Fruit fly (Drosophila melanogaster) whole organism, embryonic: ENCODE data around the gene Nepl13.

ENCODE experiments used
- Ada2b ChIP-seq: fragments of 200-800 bp; sonication (Bioruptor generic); IDR thresholded peaks from 2 replicates; pipeline ENCODE4 v1.3.6; 2022; ENCODE audit warnings: missing biosample characterization, missing genetic modification characterization
- Adf1 ChIP-seq: fragments of 200-800 bp; sonication (Bioruptor generic); IDR thresholded peaks from 2 replicates; pipeline ENCODE4 v1.3.6; 2022; ENCODE audit warnings: missing biosample characterization, missing genetic modification characterization
- Atf6 ChIP-seq: fragments of 200-800 bp; sonication (Bioruptor generic); IDR thresholded peaks from 2 replicates; pipeline ENCODE4 v1.3.6; 2022; ENCODE audit warnings: missing biosample characterization, missing genetic modification characterization
- Awh ChIP-seq: fragments of 200-800 bp; sonication (Bioruptor generic); IDR thresholded peaks from 2 replicates; pipeline ENCODE4, ENCODE4 v1.3.6; 2022; ENCODE audit warnings: missing biosample characterization, missing genetic modification characterization
- CG10979 ChIP-seq: fragments of 200-800 bp; sonication (Bioruptor generic); optimal IDR thresholded peaks from 2 replicates; lab custom pipeline; 2018; ENCODE audit warnings: missing biosample characterization, mild to moderate bottlenecking, missing genetic modification characterization, moderate library complexity
- CG15514 ChIP-seq: fragments of 200-800 bp; sonication (Bioruptor generic); optimal IDR thresholded peaks from 3 replicates; lab custom pipeline; 2017; ENCODE audit warnings: missing biosample characterization, missing genetic modification characterization, mild to moderate bottlenecking, moderate library complexity, missing genetic modification reagents
- CG1832 ChIP-seq: fragments of 200-800 bp; sonication (Bioruptor generic); optimal IDR thresholded peaks from 2 replicates; lab custom pipeline; 2017; ENCODE audit warnings: missing biosample characterization, mild to moderate bottlenecking, missing genetic modification characterization, inconsistent platforms
- CG18476 ChIP-seq: fragments of 200-800 bp; sonication (Bioruptor generic); optimal IDR thresholded peaks from 2 replicates; lab custom pipeline; 2016; ENCODE audit warnings: missing biosample characterization, mild to moderate bottlenecking, missing genetic modification characterization
- CG2199 ChIP-seq: fragments of 200-800 bp; sonication (Bioruptor generic); IDR thresholded peaks from 3 replicates; pipeline ENCODE4 v1.3.6; 2022; ENCODE audit warnings: missing biosample characterization, missing genetic modification characterization
- CG33557 ChIP-seq: fragments of 200-800 bp; sonication (Bioruptor generic); optimal IDR thresholded peaks from 2 replicates; lab custom pipeline; 2019; ENCODE audit warnings: missing biosample characterization, mild to moderate bottlenecking, missing genetic modification characterization, moderate library complexity
- CG3847 ChIP-seq: fragments of 200-800 bp; sonication (Bioruptor generic); IDR thresholded peaks from 2 replicates; pipeline ENCODE4 v1.3.6; 2022; ENCODE audit warnings: missing biosample characterization, missing genetic modification characterization
- CG4282 ChIP-seq: fragments of 200-800 bp; sonication (Bioruptor generic); optimal IDR thresholded peaks from 2 replicates; lab custom pipeline; 2016; ENCODE audit warnings: missing biosample characterization, missing genetic modification characterization
- CG4328 ChIP-seq: fragments of 200-800 bp; sonication (Bioruptor generic); optimal IDR thresholded peaks from 3 replicates; lab custom pipeline; 2017; ENCODE audit warnings: missing biosample characterization, missing genetic modification reagents, missing genetic modification characterization
- CG4360 ChIP-seq: fragments of 200-800 bp; sonication (Bioruptor generic); IDR thresholded peaks from 2 replicates; pipeline ENCODE4 v1.3.6; 2022; ENCODE audit warnings: missing biosample characterization, missing genetic modification characterization
- CG6683 ChIP-seq: fragments of 200-800 bp; sonication (Bioruptor generic); optimal IDR thresholded peaks from 2 replicates; lab custom pipeline; 2017; ENCODE audit warnings: missing biosample characterization, mild to moderate bottlenecking, missing genetic modification characterization, missing genetic modification reagents
- Deaf1 ChIP-seq: fragments of 200-800 bp; optimal IDR thresholded peaks from 3 replicates; lab custom pipeline; 2019; ENCODE audit warnings: missing biosample characterization, mild to moderate bottlenecking, missing genetic modification characterization, moderate library complexity
- Dfd ChIP-seq, 2 experiments: fragments of >200 bp; optimal IDR thresholded peaks; 2 replicates each; lab custom pipeline; 2017; ENCODE audit warnings: missing biosample characterization in 2 of 2, missing genetic modification characterization in 2 of 2
- Doc3 ChIP-seq: fragments of 200-800 bp; sonication (Bioruptor generic); IDR thresholded peaks from 3 replicates; pipeline ENCODE4 v1.3.6; 2022; ENCODE audit warnings: missing biosample characterization, missing genetic modification characterization; ENCODE audit not compliant: partially characterized antibody
- Fer1 ChIP-seq: fragments of 200-800 bp; sonication (Bioruptor generic); optimal IDR thresholded peaks from 2 replicates; lab custom pipeline; 2017; ENCODE audit warnings: missing biosample characterization, mild to moderate bottlenecking, missing genetic modification characterization
- HLHmδ ChIP-seq: fragments of 200-800 bp; sonication (Bioruptor generic); optimal IDR thresholded peaks from 2 replicates; lab custom pipeline; 2018; ENCODE audit warnings: missing biosample characterization, mild to moderate bottlenecking, missing genetic modification characterization, moderate library complexity
- HmgD ChIP-seq: fragments of 200-800 bp; sonication (Bioruptor generic); optimal IDR thresholded peaks from 3 replicates; lab custom pipeline; 2016; ENCODE audit warnings: missing biosample characterization, missing genetic modification characterization
- HmgZ ChIP-seq: fragments of 200-800 bp; sonication (Bioruptor generic); optimal IDR thresholded peaks from 2 replicates; lab custom pipeline; 2018; ENCODE audit warnings: missing biosample characterization, mild to moderate bottlenecking, missing genetic modification characterization
- Hr39 ChIP-seq: fragments of >200 bp; optimal IDR thresholded peaks from 2 replicates; lab custom pipeline; 2017
- Hr51 ChIP-seq, 2 experiments: fragments of 200-800 bp; sonication (Bioruptor generic); optimal IDR thresholded peaks; 2 replicates in 1 of 2; 3 replicates in 1 of 2; lab custom pipeline; 2016 to 2018; ENCODE audit warnings: missing biosample characterization in 2 of 2, missing genetic modification characterization in 2 of 2, mild to moderate bottlenecking in 1 of 2, moderate library complexity in 1 of 2
- Rx ChIP-seq: fragments of 200-800 bp; sonication (Bioruptor generic); IDR thresholded peaks from 2 replicates; pipeline ENCODE4 v1.3.6; 2022; ENCODE audit warnings: missing biosample characterization, missing genetic modification characterization
- Sox100B ChIP-seq: fragments of 200-800 bp; sonication (Bioruptor generic); optimal IDR thresholded peaks from 3 replicates; lab custom pipeline; 2018; ENCODE audit warnings: missing biosample characterization, mild to moderate bottlenecking, missing genetic modification characterization
- Sox102F ChIP-seq: fragments of 200-800 bp; sonication (Bioruptor generic); optimal IDR thresholded peaks from 2 replicates; lab custom pipeline; 2018; ENCODE audit warnings: missing biosample characterization, mild to moderate bottlenecking, missing genetic modification characterization, moderate library complexity
- Stat92E ChIP-seq, 3 experiments: fragments of >200 bp in 2 of 3; fragments of 200-800 bp in 1 of 3; sonication (Bioruptor generic) in 1 of 3; optimal IDR thresholded peaks; 2 replicates each; lab custom pipeline; 2017 to 2019; ENCODE audit warnings: missing biosample characterization in 3 of 3, missing genetic modification characterization in 3 of 3, mild to moderate bottlenecking in 1 of 3, moderate library complexity in 1 of 3
- al ChIP-seq: fragments of 200-800 bp; sonication (Bioruptor generic); IDR thresholded peaks from 2 replicates; pipeline ENCODE4 v1.3.6; 2022; ENCODE audit warnings: missing biosample characterization, missing genetic modification characterization
- aop ChIP-seq: fragments of 200-800 bp; sonication (Bioruptor generic); IDR thresholded peaks from 2 replicates; pipeline ENCODE4 v1.3.6; 2022; ENCODE audit warnings: missing biosample characterization, missing genetic modification characterization
- ase ChIP-seq: fragments of 200-800 bp; sonication (Bioruptor generic); IDR thresholded peaks from 3 replicates; pipeline ENCODE4 v1.3.6; 2022; ENCODE audit warnings: missing biosample characterization, missing genetic modification characterization
- bigmax ChIP-seq: fragments of 200-800 bp; sonication (Bioruptor generic); optimal IDR thresholded peaks from 2 replicates; lab custom pipeline; 2018; ENCODE audit warnings: missing biosample characterization, mild to moderate bottlenecking, missing genetic modification characterization
- bsh ChIP-seq, 2 experiments: fragments of 200-800 bp; sonication (Bioruptor generic); optimal IDR thresholded peaks; 2 replicates each; lab custom pipeline; 2017 to 2018; ENCODE audit warnings: mild to moderate bottlenecking in 2 of 2, missing biosample characterization in 2 of 2, missing genetic modification characterization in 2 of 2, moderate library complexity in 1 of 2
- ci ChIP-seq: fragments of 200-800 bp; sonication (Bioruptor generic); IDR thresholded peaks from 3 replicates; pipeline ENCODE4 v1.3.6; 2022; ENCODE audit warnings: missing biosample characterization, missing genetic modification characterization
- dmrt11E ChIP-seq: fragments of 200-800 bp; sonication (Bioruptor generic); optimal IDR thresholded peaks from 3 replicates; lab custom pipeline; 2018; ENCODE audit warnings: missing biosample characterization, mild to moderate bottlenecking, missing genetic modification characterization, moderate library complexity
- ewg ChIP-seq: fragments of 200-800 bp; sonication (Bioruptor generic); optimal IDR thresholded peaks from 3 replicates; lab custom pipeline; 2017; ENCODE audit warnings: mild to moderate bottlenecking, missing biosample characterization, missing genetic modification reagents, missing genetic modification characterization
- fd64A ChIP-seq: fragments of 200-800 bp; sonication (Bioruptor generic); optimal IDR thresholded peaks from 3 replicates; lab custom pipeline; 2018; ENCODE audit warnings: missing biosample characterization, mild to moderate bottlenecking, missing genetic modification characterization
- gsb-n ChIP-seq: fragments of 200-800 bp; sonication (Bioruptor generic); optimal IDR thresholded peaks from 3 replicates; lab custom pipeline; 2018; ENCODE audit warnings: missing biosample characterization, mild to moderate bottlenecking, missing genetic modification characterization
- lbe ChIP-seq: fragments of 200-800 bp; sonication (Bioruptor generic); optimal IDR thresholded peaks from 2 replicates; lab custom pipeline; 2016; ENCODE audit warnings: missing biosample characterization, mild to moderate bottlenecking, missing genetic modification characterization
- onecut ChIP-seq: fragments of 200-800 bp; sonication (Bioruptor generic); IDR thresholded peaks from 2 replicates; pipeline ENCODE4 v1.3.6; 2022; ENCODE audit warnings: missing biosample characterization, missing genetic modification characterization
- p53 ChIP-seq: fragments of 200-800 bp; sonication (Bioruptor generic); optimal IDR thresholded peaks from 2 replicates; lab custom pipeline; 2016; ENCODE audit warnings: missing biosample characterization, missing genetic modification characterization
- pros ChIP-seq: fragments of 200-800 bp; sonication (Bioruptor generic); optimal IDR thresholded peaks from 3 replicates; lab custom pipeline; 2019; ENCODE audit warnings: missing biosample characterization, mild to moderate bottlenecking, missing genetic modification characterization, moderate library complexity
- psq ChIP-seq: fragments of 200-800 bp; sonication (Bioruptor generic); optimal IDR thresholded peaks from 2 replicates; lab custom pipeline; 2017; ENCODE audit warnings: missing biosample characterization, missing genetic modification characterization
- ro ChIP-seq: fragments of 200-800 bp; sonication (Bioruptor generic); IDR thresholded peaks from 2 replicates; pipeline ENCODE4 v1.3.6; 2022; ENCODE audit warnings: missing biosample characterization, missing genetic modification characterization
- row ChIP-seq: fragments of 200-800 bp; sonication (Bioruptor generic); IDR thresholded peaks from 3 replicates; pipeline ENCODE4 v1.3.6; 2022; ENCODE audit warnings: missing biosample characterization, missing genetic modification characterization
- sens ChIP-seq: fragments of 200-800 bp; sonication (Bioruptor generic); peaks from one replicate; lab custom pipeline; 2016; ENCODE audit warnings: missing biosample characterization, missing genetic modification characterization
- ssp ChIP-seq: fragments of 200-800 bp; sonication (Bioruptor generic); IDR thresholded peaks from 2 replicates; pipeline ENCODE4 v1.3.6; 2022; ENCODE audit warnings: missing biosample characterization, missing genetic modification characterization
- tgo ChIP-seq: fragments of 200-800 bp; sonication (Bioruptor generic); IDR thresholded peaks from 3 replicates; pipeline ENCODE4 v1.3.6; 2022; ENCODE audit warnings: missing biosample characterization, missing genetic modification characterization
- tin ChIP-seq: fragments of 200-800 bp; sonication (Bioruptor generic); optimal IDR thresholded peaks from 3 replicates; lab custom pipeline; 2016; ENCODE audit warnings: missing biosample characterization, missing genetic modification characterization
- vvl ChIP-seq: fragments of 200-800 bp; sonication (Bioruptor generic); IDR thresholded peaks from 2 replicates; pipeline ENCODE4 v1.3.6; 2022; ENCODE audit warnings: missing biosample characterization, missing genetic modification characterization
- wdn ChIP-seq: fragments of 200-800 bp; sonication (Bioruptor generic); IDR thresholded peaks from 2 replicates; pipeline ENCODE4 v1.3.6; 2022; ENCODE audit warnings: missing biosample characterization, missing genetic modification characterization
- yki ChIP-seq: fragments of >200 bp; optimal IDR thresholded peaks from 3 replicates; lab custom pipeline; 2018
- z ChIP-seq: fragments of 200-800 bp; sonication (Bioruptor generic); IDR thresholded peaks from 3 replicates; pipeline ENCODE4 v1.3.6; 2022; ENCODE audit warnings: missing biosample characterization, missing genetic modification characterization

Nepl13 gene

DNA sequence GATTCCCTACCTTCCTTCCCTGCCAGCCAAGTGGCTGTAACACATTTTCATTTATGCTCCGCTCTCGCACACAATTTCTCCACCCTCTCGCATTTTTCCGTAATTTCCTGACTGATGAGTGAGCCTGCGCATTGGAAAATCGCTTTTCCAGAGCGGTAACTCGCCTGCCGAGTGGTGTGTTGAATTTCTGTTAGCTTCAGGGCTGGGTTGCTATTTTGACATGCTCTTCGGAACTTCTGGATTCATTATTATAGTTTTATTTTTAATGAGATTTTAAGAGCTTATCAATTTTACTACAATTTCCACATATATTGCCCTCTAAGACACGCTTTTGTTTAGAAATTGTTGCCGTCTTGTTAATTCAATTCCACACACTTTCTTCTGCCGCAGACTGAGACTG, 7.9 kb downstream of the Nepl13 start (continued):
- TF ChIP-seq bsh (GFP tag; optimal IDR thresholded peaks at IDR 0.05; lab: Kevin White, UChicago) (no peak), CG4360 (GFP tag; lab: Robert Waterston, UW) (no peak), Atf6 (GFP tag; lab: Robert Waterston, UW) (no peak), vvl (GFP tag; lab: Robert Waterston, UW) (no peak), Rx (no peak), Fer1 (GFP tag; lab: Kevin White, UChicago) (no peak), Stat92E (GFP tag; optimal IDR thresholded peaks at IDR 0.05; lab: Kevin White, UChicago) (no peak), Adf1 (GFP tag; lab: Robert Waterston, UW) (no peak), CG1832 (GFP tag; lab: Kevin White, UChicago) (no peak), Hr51 (GFP tag; optimal IDR thresholded peaks at IDR 0.05; lab: Kevin White, UChicago) (no peak), tgo (no peak), aop (no peak), dmrt11E (tag; lab: Kevin White, UChicago) (no peak), CG18476 (GFP tag; lab: Kevin White, UChicago) (no peak), ssp (GFP tag; lab: Robert Waterston, UW) (no peak), z (GFP tag; lab: Robert Waterston, UW) (peak; percentile 37; the same call in 1 of the 3 replicates), HLHmδ (GFP tag; lab: Kevin White, UChicago) (no peak), sens (GFP tag; lab: Kevin White, UChicago) (peak; percentile 37), al (GFP tag; lab: Robert Waterston, UW) (no peak), ase (GFP tag; lab: Robert Waterston, UW) (no peak), Hr39 (lab: Kevin White, UChicago) (no peak), CG4328 (GFP tag; lab: Kevin White, UChicago) (no peak), ewg (GFP tag; lab: Kevin White, UChicago) (peak; percentile 81), wdn (GFP tag; lab: Robert Waterston, UW) (no peak), yki (lab: Kevin White, UChicago) (no peak), CG4282 (GFP tag; lab: Kevin White, UChicago) (no peak), lbe (GFP tag; lab: Kevin White, UChicago) (no peak), onecut (0 out of 2 replicates have a peak, but pooled peaks have one; percentile 28), row (GFP tag; lab: Robert Waterston, UW) (peak; percentile 27; the same call in 1 of the 3 replicates), CG15514 (GFP tag; lab: Kevin White, UChicago) (peak; percentile 96), HmgD (GFP tag; lab: Kevin White, UChicago) (no peak), fd64A (GFP tag; lab: Kevin White, UChicago) (no peak), Ada2b (GFP tag; lab: Robert Waterston, UW) (no peak), CG2199 (GFP tag; lab: Robert Waterston, UW) (0 out of 3 replicates have a peak, but pooled peaks have one; percentile 29), CG10979 (no peak), ro (GFP tag; lab: Robert Waterston, UW) (no peak), Doc3 (GFP tag; lab: Robert Waterston, UW) (no peak), tin (GFP tag; lab: Kevin White, UChicago) (no peak), Dfd (GFP tag; optimal IDR thresholded peaks at IDR 0.05; lab: Kevin White, UChicago) (no peak), pros (no peak), ci (0 out of 3 replicates have a peak, but pooled peaks have one; percentile 9), HmgZ (tag; lab: Kevin White, UChicago) (no peak), Sox100B (no peak), CG3847 (GFP tag; lab: Robert Waterston, UW) (no peak), Deaf1 (tag; lab: Kevin White, UChicago) (peak; percentile 11), Sox102F (GFP tag; lab: Kevin White, UChicago) (no peak), Awh (GFP tag; lab: Robert Waterston, UW) (no peak), CG6683 (no peak), CG33557 (GFP tag; lab: Kevin White, UChicago) (no peak), gsb-n (no peak), psq (no peak), p53 (GFP tag; lab: Kevin White, UChicago) (no peak), bigmax (GFP tag; lab: Kevin White, UChicago) (no peak)
